Worm (Caenorhabditis elegans): ENCODE data around the gene lgc-22.

The lgc-22 gene

DNA sequence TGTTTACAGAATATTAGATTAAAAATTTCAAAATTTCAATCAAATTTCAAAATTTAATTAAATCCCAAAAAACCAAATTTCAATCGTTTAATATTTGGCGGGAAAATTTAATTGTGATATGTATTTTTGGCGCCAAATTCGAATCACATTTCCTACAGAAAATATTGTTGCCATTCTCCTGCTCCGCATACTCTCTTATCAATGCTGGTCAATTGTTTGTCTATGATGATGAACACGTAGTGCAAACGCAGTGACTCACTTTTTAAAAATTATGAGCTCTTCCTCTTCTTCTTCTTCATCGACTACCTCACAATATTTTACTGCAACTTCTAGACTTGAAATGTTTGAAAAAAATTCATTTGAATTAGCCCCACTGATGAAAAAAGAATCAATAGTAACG lies 25.3 kb downstream of the lgc-22 start, which contains the start of gene trpl-2:
TSS of gene trpl-2 (plus strand) at position 210 of the 400 bp plus-strand sequence.
- TF ChIP-seq dpl-1 (GFP tag; optimal IDR thresholded peaks at IDR 0.05) = peak in 1 of 3 experiments; percentile 18
- no peak for TF ChIP-seq vab-15 (tag; optimal IDR thresholded peaks at IDR 0.05)
- TF ChIP-seq lin-35 (GFP tag; optimal IDR thresholded peaks at IDR 0.05) = peak in 1 of 2 experiments; percentile 31
- no peak for TF ChIP-seq mef-2 (tag; optimal IDR thresholded peaks at IDR 0.05)
- no peak for TF ChIP-seq sox-4 (tag; optimal IDR thresholded peaks at IDR 0.05)
- TF ChIP-seq ceh-63 (GFP tag; optimal IDR thresholded peaks at IDR 0.05) = no peak

DNA sequence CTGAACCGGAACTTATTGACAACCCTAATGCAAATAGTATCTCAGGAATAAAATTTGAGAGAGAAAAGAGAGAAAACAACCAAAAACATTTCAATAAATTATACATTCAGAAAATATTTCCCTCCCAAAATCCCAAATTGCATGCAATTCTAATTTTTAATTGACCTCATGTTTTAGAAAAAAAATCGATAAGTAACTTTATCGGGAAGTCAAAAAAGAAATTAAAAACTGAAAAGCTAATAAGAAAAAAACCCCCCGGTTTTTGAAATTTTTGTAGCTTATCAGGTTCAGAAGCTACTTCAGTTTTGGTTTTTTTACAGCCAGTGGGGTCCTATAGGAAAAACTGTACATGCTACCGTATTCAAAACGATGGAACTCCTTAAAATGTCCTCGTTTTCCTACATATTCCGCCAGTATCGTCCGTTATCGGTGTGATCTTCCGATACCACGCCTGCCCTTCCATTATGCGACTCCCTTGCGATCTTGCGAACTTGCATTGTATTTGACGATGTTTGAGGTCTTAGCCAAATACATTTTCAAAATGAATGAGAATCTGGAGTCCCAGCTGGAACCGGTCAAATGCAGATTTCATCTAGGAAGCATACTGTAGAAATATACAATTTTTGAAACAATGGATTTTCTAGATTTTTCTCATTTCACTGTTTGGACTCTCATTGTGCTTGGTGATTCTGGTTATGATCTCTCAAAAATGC lies 35.2 kb downstream of the lgc-22 start, which contains the start of the genes W03B1.3 and oac-51:
TSS of gene W03B1.3 (minus strand) at position 101 of the 713 bp plus-strand sequence.
TSS of gene oac-51 (plus strand) at position 663 of the 713 bp plus-strand sequence.
- TF ChIP-seq ama-1 (optimal IDR thresholded peaks at IDR 0.05) (no peak), nhr-237 (tag; optimal IDR thresholded peaks at IDR 0.05) (no peak), F16B12.6 (tag; optimal IDR thresholded peaks at IDR 0.05) (no peak), nhr-85 (tag) (peak; percentile 40), irx-1 (tag; optimal IDR thresholded peaks at IDR 0.05) (no peak), hlh-4 (tag; optimal IDR thresholded peaks at IDR 0.05) (no peak), nhr-90 (tag; optimal IDR thresholded peaks at IDR 0.05; ENCODE audit: poor library complexity) (no peak), pqm-1 (tag; optimal IDR thresholded peaks at IDR 0.05) (no peak), sox-4 (tag; optimal IDR thresholded peaks at IDR 0.05) (no peak)

DNA sequence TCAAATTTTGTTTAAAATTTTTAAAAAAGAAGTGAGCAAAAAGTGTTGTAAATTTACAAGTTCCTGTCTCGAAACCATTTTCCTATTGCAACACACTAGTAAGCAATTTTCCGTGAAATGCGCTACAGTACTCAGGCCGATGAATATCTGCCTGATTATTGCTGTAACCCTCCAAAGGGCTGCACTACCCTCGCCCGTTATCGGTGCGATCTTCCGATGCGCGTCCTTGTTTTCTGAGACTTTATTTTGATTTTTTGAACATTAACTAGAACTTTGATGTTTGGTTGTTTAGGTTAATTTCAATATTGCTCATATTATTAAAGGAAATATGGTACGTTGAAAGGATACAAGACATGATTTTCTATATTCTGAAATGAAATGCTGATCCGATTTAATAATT lies 37.1 kb downstream of the lgc-22 start:
- TF ChIP-seq nhr-77 (tag; optimal IDR thresholded peaks at IDR 0.05) (no peak), Y116A8C.19 (tag; optimal IDR thresholded peaks at IDR 0.05; ENCODE audit: borderline replicate concordance) (no peak), blmp-1 (tag; optimal IDR thresholded peaks at IDR 0.05) (no peak), snu-23 (GFP tag; optimal IDR thresholded peaks at IDR 0.05) (no peak), fkh-10 (GFP tag; optimal IDR thresholded peaks at IDR 0.05) (no peak), F16B12.6 (tag; optimal IDR thresholded peaks at IDR 0.05) (no peak), alr-1 (tag; optimal IDR thresholded peaks at IDR 0.05; ENCODE audit: borderline replicate concordance) (no peak), nhr-47 (tag; optimal IDR thresholded peaks at IDR 0.05) (no peak), nhr-19 (GFP tag; conservative IDR thresholded peaks at IDR 0.05) (no peak), sup-37 (GFP tag; optimal IDR thresholded peaks at IDR 0.05) (no peak), efl-1 (optimal IDR thresholded peaks at IDR 0.05) (no peak), efl-1 (GFP tag; optimal IDR thresholded peaks at IDR 0.05 in 1 of 2) (peak in 1 of 2 experiments; percentile 20), irx-1 (tag; optimal IDR thresholded peaks at IDR 0.05) (no peak), ets-5 (GFP tag; IDR thresholded peaks at IDR 0.05) (no peak), nhr-76 (tag; optimal IDR thresholded peaks at IDR 0.05) (no peak), nhr-85 (tag) (peak; percentile 86), ceh-8 (GFP tag; optimal IDR thresholded peaks at IDR 0.05) (no peak), unc-98 (GFP tag; IDR thresholded peaks at IDR 0.05) (no peak)

DNA sequence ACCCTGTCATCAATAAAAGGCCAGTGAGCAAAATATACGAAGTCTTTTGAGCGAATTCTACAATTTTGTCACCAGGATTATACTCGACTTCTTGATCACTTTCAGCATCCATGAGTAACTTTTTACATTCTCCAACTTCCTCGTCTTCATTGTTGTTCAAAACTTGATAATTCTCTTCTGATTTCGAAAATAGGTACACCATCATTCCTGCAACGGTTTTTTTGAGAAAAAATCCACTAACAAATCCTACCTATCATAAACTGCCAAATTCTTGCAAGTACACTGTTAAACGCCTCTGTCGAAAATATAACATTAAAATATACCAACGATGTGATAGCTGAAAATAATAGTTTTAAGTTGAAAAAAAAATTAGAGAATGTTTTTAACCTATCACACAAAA lies 43.7 kb downstream of the lgc-22 start:
- TF ChIP-seq efl-1 (optimal IDR thresholded peaks at IDR 0.05) (no peak), efl-1 (GFP tag; optimal IDR thresholded peaks at IDR 0.05 in 1 of 2) (peak in 1 of 2 experiments; percentile 89), lin-35 (GFP tag; optimal IDR thresholded peaks at IDR 0.05) (no peak)

- TF ChIP-seq lin-35 (GFP tag; optimal IDR thresholded peaks at IDR 0.05) = no peak
- TF ChIP-seq dpl-1 (GFP tag; optimal IDR thresholded peaks at IDR 0.05) = no peak
- no peak for TF ChIP-seq unc-62 (GFP tag; optimal IDR thresholded peaks at IDR 0.05)
These were observed 45.4 kb downstream of the lgc-22 start, which contains the start of gene oac-52 for ce11 chrIV:4346512-4346911. Gene oac-52 (minus strand): TSS chrIV:4346612.

DNA sequence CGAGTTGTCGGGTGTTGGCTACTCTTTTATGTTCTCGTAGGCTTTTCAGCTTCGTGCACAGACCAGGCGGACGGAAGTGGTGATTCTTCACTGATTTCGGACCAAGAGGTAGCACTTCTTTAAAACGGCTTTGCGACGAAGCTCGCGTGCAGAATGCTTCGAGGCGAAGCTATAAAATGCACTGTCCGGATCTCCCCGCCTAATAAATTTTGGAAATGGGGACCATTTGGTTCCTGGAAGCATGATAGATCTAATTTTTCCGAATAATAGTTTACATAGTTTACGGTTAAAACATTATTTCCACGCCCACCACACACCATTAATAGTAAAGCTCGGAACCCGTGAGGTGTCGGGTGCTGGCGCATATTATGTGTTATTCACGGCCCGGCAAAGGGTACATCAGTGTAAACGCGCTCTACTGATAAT lies 46.5 kb downstream of the lgc-22 start:
- no peak for TF ChIP-seq hlh-4 (tag; optimal IDR thresholded peaks at IDR 0.05)
- peak; percentile 9 for TF ChIP-seq snpc-4 (tag; optimal IDR thresholded peaks at IDR 0.05)
- TF ChIP-seq nhr-20 (tag; optimal IDR thresholded peaks at IDR 0.05) = no peak
- TF ChIP-seq lin-13 (GFP tag; optimal IDR thresholded peaks at IDR 0.05) = no peak
- TF ChIP-seq ceh-88 (GFP tag; IDR thresholded peaks at IDR 0.05) = no peak
- TF ChIP-seq swsn-7 (tag; optimal IDR thresholded peaks at IDR 0.05) = no peak
- no peak for TF ChIP-seq sox-4 (tag; optimal IDR thresholded peaks at IDR 0.05)

Measured in whole organism, L1 larva.